Fruit fly (Drosophila melanogaster) whole organism, pupa: ENCODE data around the gene Girdin.

Experiments used
- CG10348 ChIP-seq: fragments of 200-800 bp; sonication (Bioruptor generic); IDR thresholded peaks from 2 replicates; pipeline ENCODE4 v1.3.6; 2022; ENCODE audit warnings: missing biosample characterization, missing genetic modification characterization
- Ets98B ChIP-seq: fragments of 200-800 bp; sonication (Bioruptor generic); IDR thresholded peaks from 2 replicates; pipeline ENCODE4 v1.3.6; 2022; ENCODE audit warnings: missing biosample characterization, missing genetic modification characterization
- Pif1A ChIP-seq: fragments of 200-800 bp; sonication (Bioruptor generic); optimal IDR thresholded peaks from 3 replicates; lab custom pipeline; 2016; ENCODE audit warnings: missing biosample characterization, missing genetic modification characterization
- Snoo ChIP-seq: fragments of 200-800 bp; sonication (Bioruptor generic); optimal IDR thresholded peaks from 3 replicates; lab custom pipeline; 2017; ENCODE audit warnings: missing biosample characterization, mild to moderate bottlenecking, missing genetic modification characterization, inconsistent platforms

dm6 chr3L:3189647-3190046 is 10.9 kb downstream of the Girdin start, which contains the start of the genes CG42525 and CG14958:
- TF ChIP-seq Pif1A (GFP tag; lab: Kevin White, UChicago) = no peak
- TF ChIP-seq Ets98B = no peak
- no peak for TF ChIP-seq Snoo
- TF ChIP-seq CG10348 = no peak
